Fruit fly (Drosophila melanogaster) whole organism, embryonic: Measurements from ENCODE around the gene grass.

Experiments used
- Atf-2 ChIP-seq: fragments of 200-800 bp; sonication (Bioruptor generic); optimal IDR thresholded peaks from 2 replicates; lab custom pipeline; 2016; ENCODE audit warnings: missing biosample characterization, missing genetic modification characterization
- Awh ChIP-seq: fragments of 200-800 bp; sonication (Bioruptor generic); IDR thresholded peaks from 2 replicates; pipeline ENCODE4, ENCODE4 v1.3.6; 2022; ENCODE audit warnings: missing biosample characterization, missing genetic modification characterization
- Bdp1 ChIP-seq: fragments of 200-800 bp; sonication (Bioruptor generic); optimal IDR thresholded peaks from 3 replicates; lab custom pipeline; 2016; ENCODE audit warnings: missing biosample characterization, missing genetic modification characterization
- CG10431 ChIP-seq: fragments of 200-800 bp; sonication (Bioruptor generic); optimal IDR thresholded peaks from 3 replicates; lab custom pipeline; 2018; ENCODE audit warnings: missing biosample characterization, mild to moderate bottlenecking, missing genetic modification characterization
- CG11696 ChIP-seq: fragments of 200-800 bp; sonication (Bioruptor generic); IDR thresholded peaks from 2 replicates; pipeline ENCODE4 v1.3.6; 2022; ENCODE audit warnings: missing biosample characterization, missing genetic modification characterization
- CG1233 ChIP-seq: fragments of 200-800 bp; sonication (Bioruptor generic); optimal IDR thresholded peaks from 4 replicates; lab custom pipeline; 2018; ENCODE audit warnings: missing biosample characterization, mild to moderate bottlenecking, missing genetic modification characterization
- CG12659 ChIP-seq: fragments of 200-800 bp; sonication (Bioruptor generic); optimal IDR thresholded peaks from 3 replicates; lab custom pipeline; 2017; ENCODE audit warnings: mild to moderate bottlenecking, missing biosample characterization, missing genetic modification reagents, missing genetic modification characterization
- CG13123 ChIP-seq: fragments of 200-800 bp; sonication (Bioruptor generic); optimal IDR thresholded peaks from 2 replicates; lab custom pipeline; 2016; ENCODE audit warnings: missing biosample characterization, missing genetic modification characterization
- CG13775 ChIP-seq: fragments of 200-800 bp; sonication (Bioruptor generic); optimal IDR thresholded peaks from 3 replicates; lab custom pipeline; 2017; ENCODE audit warnings: missing biosample characterization, mild to moderate bottlenecking, missing genetic modification characterization
- CG15011 ChIP-seq: fragments of 200-800 bp; sonication (Bioruptor generic); optimal IDR thresholded peaks from 3 replicates; lab custom pipeline; 2018; ENCODE audit warnings: missing biosample characterization, mild to moderate bottlenecking, missing genetic modification characterization
- CG17186 ChIP-seq: fragments of 200-800 bp; sonication (Bioruptor generic); optimal IDR thresholded peaks from 3 replicates; lab custom pipeline; 2017; ENCODE audit warnings: missing biosample characterization, missing genetic modification reagents, missing genetic modification characterization
- CG31224 ChIP-seq: fragments of 200-800 bp; sonication (Bioruptor generic); IDR thresholded peaks from 2 replicates; pipeline ENCODE4 v1.3.6; 2022; ENCODE audit warnings: missing biosample characterization, missing genetic modification characterization
- CG31388 ChIP-seq: fragments of 200-800 bp; sonication (Bioruptor generic); optimal IDR thresholded peaks from 2 replicates; lab custom pipeline; 2016; ENCODE audit warnings: missing biosample characterization, missing genetic modification characterization
- CG3407 ChIP-seq: fragments of 200-800 bp; sonication (Bioruptor generic); optimal IDR thresholded peaks from 2 replicates; lab custom pipeline; 2018; ENCODE audit warnings: missing biosample characterization, mild to moderate bottlenecking, missing genetic modification characterization
- CG34376 ChIP-seq: fragments of 200-800 bp; sonication (Bioruptor generic); optimal IDR thresholded peaks from 2 replicates; lab custom pipeline; 2018; ENCODE audit warnings: missing biosample characterization, mild to moderate bottlenecking, missing genetic modification characterization
- CG3995 ChIP-seq: fragments of 200-800 bp; sonication (Bioruptor generic); optimal IDR thresholded peaks from 3 replicates; lab custom pipeline; 2016; ENCODE audit warnings: missing biosample characterization, missing genetic modification characterization
- CG5180 ChIP-seq: fragments of 200-800 bp; sonication (Bioruptor generic); optimal IDR thresholded peaks from 3 replicates; lab custom pipeline; 2017; ENCODE audit warnings: missing biosample characterization, missing genetic modification characterization, mild to moderate bottlenecking, moderate library complexity, missing genetic modification reagents
- CG7357 ChIP-seq: fragments of 200-800 bp; sonication (Bioruptor generic); IDR thresholded peaks from 3 replicates; pipeline ENCODE4 v1.3.6; 2022; ENCODE audit warnings: missing biosample characterization, missing genetic modification characterization
- CG7745 ChIP-seq: fragments of 200-800 bp; sonication (Bioruptor generic); optimal IDR thresholded peaks from 2 replicates; lab custom pipeline; 2018; ENCODE audit warnings: missing biosample characterization, mild to moderate bottlenecking, missing genetic modification characterization, moderate library complexity
- CG7839 ChIP-seq: fragments of 200-800 bp; sonication (Bioruptor generic); optimal IDR thresholded peaks from 3 replicates; lab custom pipeline; 2018; ENCODE audit warnings: missing biosample characterization, mild to moderate bottlenecking, missing genetic modification characterization, moderate library complexity
- D19A ChIP-seq: fragments of 200-800 bp; optimal IDR thresholded peaks from 3 replicates; lab custom pipeline; 2019; ENCODE audit warnings: missing biosample characterization, mild to moderate bottlenecking, missing genetic modification characterization, moderate library complexity
- D19B ChIP-seq: fragments of 200-800 bp; sonication (Bioruptor generic); optimal IDR thresholded peaks from 2 replicates; lab custom pipeline; 2017; ENCODE audit warnings: missing biosample characterization, mild to moderate bottlenecking, missing genetic modification characterization
- HLH4C ChIP-seq: fragments of 200-800 bp; sonication (Bioruptor generic); IDR thresholded peaks from 3 replicates; pipeline ENCODE4 v1.3.6; 2022; ENCODE audit warnings: missing biosample characterization, missing genetic modification characterization; ENCODE audit not compliant: partially characterized antibody
- Hey ChIP-seq: fragments of 200-800 bp; sonication (Bioruptor generic); optimal IDR thresholded peaks from 3 replicates; lab custom pipeline; 2018; ENCODE audit warnings: missing biosample characterization, mild to moderate bottlenecking, missing genetic modification characterization
- MBD-R2 ChIP-seq: fragments of 200-800 bp; sonication (Bioruptor generic); IDR thresholded peaks from 2 replicates; pipeline ENCODE4 v1.3.6; 2022; ENCODE audit warnings: missing biosample characterization, missing genetic modification characterization
- Myb ChIP-seq: fragments of 200-800 bp; sonication (Bioruptor generic); optimal IDR thresholded peaks from 2 replicates; lab custom pipeline; 2016; ENCODE audit warnings: missing biosample characterization, missing genetic modification characterization
- NC2β ChIP-seq: fragments of 200-800 bp; sonication (Bioruptor generic); optimal IDR thresholded peaks from 2 replicates; lab custom pipeline; 2016; ENCODE audit warnings: missing biosample characterization, missing genetic modification characterization
- NfI ChIP-seq: fragments of 200-800 bp; sonication (Bioruptor generic); optimal IDR thresholded peaks from 3 replicates; lab custom pipeline; 2018; ENCODE audit warnings: missing biosample characterization, mild to moderate bottlenecking, missing genetic modification characterization, moderate library complexity
- Pdp1 ChIP-seq, 2 experiments: fragments of 200-800 bp; sonication (Bioruptor generic); optimal IDR thresholded peaks; 3 replicates each; lab custom pipeline; 2016; ENCODE audit warnings: missing biosample characterization in 2 of 2, missing genetic modification characterization in 2 of 2, mild to moderate bottlenecking in 1 of 2, moderate library complexity in 1 of 2
- Ssrp ChIP-seq: fragments of 200-800 bp; sonication (Bioruptor generic); optimal IDR thresholded peaks from 2 replicates; lab custom pipeline; 2018; ENCODE audit warnings: missing biosample characterization, mild to moderate bottlenecking, missing genetic modification characterization, moderate library complexity
- Tbp ChIP-seq: fragments of >200 bp; optimal IDR thresholded peaks from 2 replicates; lab custom pipeline; 2018; ENCODE audit warnings: missing biosample characterization, missing genetic modification characterization
- Usf ChIP-seq: fragments of 200-800 bp; sonication (Bioruptor generic); optimal IDR thresholded peaks from 2 replicates; lab custom pipeline; 2017; ENCODE audit warnings: missing genotype, missing biosample characterization, missing genetic modification characterization
- cg ChIP-seq: fragments of 200-800 bp; sonication (Bioruptor generic); optimal IDR thresholded peaks from 3 replicates; lab custom pipeline; 2019; ENCODE audit warnings: missing biosample characterization, mild to moderate bottlenecking, missing genetic modification characterization, moderate library complexity
- ewg ChIP-seq: fragments of 200-800 bp; sonication (Bioruptor generic); optimal IDR thresholded peaks from 3 replicates; lab custom pipeline; 2017; ENCODE audit warnings: mild to moderate bottlenecking, missing biosample characterization, missing genetic modification reagents, missing genetic modification characterization
- fd64A ChIP-seq: fragments of 200-800 bp; sonication (Bioruptor generic); optimal IDR thresholded peaks from 3 replicates; lab custom pipeline; 2018; ENCODE audit warnings: missing biosample characterization, mild to moderate bottlenecking, missing genetic modification characterization
- gem ChIP-seq: fragments of 200-800 bp; sonication (Bioruptor generic); optimal IDR thresholded peaks from 2 replicates; lab custom pipeline; 2019; ENCODE audit warnings: missing biosample characterization, mild to moderate bottlenecking, missing genetic modification characterization, moderate library complexity
- gt ChIP-seq: fragments of 200-800 bp; sonication (Bioruptor generic); IDR thresholded peaks from 2 replicates; pipeline ENCODE4 v1.3.6; 2022; ENCODE audit warnings: missing biosample characterization, missing genetic modification characterization
- h ChIP-seq: fragments of >200 bp; optimal IDR thresholded peaks from 2 replicates; lab custom pipeline; 2017
- mld ChIP-seq: fragments of 200-800 bp; sonication (Bioruptor generic); IDR thresholded peaks from 3 replicates; pipeline ENCODE4 v1.3.6; 2022; ENCODE audit warnings: missing biosample characterization, missing genetic modification characterization; ENCODE audit not compliant: partially characterized antibody
- nerfin-1 ChIP-seq: fragments of 200-800 bp; sonication (Bioruptor generic); optimal IDR thresholded peaks from 3 replicates; lab custom pipeline; 2019; ENCODE audit warnings: missing biosample characterization, mild to moderate bottlenecking, missing genetic modification characterization, moderate library complexity
- nerfin-2 ChIP-seq: fragments of 200-800 bp; sonication (Bioruptor generic); IDR thresholded peaks from 2 replicates; pipeline ENCODE4 v1.3.6; 2022; ENCODE audit warnings: missing biosample characterization, missing genetic modification characterization; ENCODE audit not compliant: partially characterized antibody
- oc ChIP-seq: fragments of 200-800 bp; sonication (Bioruptor generic); optimal IDR thresholded peaks from 2 replicates; lab custom pipeline; 2018; ENCODE audit warnings: missing biosample characterization, mild to moderate bottlenecking, missing genetic modification characterization, moderate library complexity
- rib ChIP-seq: fragments of 200-800 bp; sonication (Bioruptor generic); IDR thresholded peaks from 2 replicates; pipeline ENCODE4 v1.3.6; 2022; ENCODE audit warnings: missing biosample characterization, missing genetic modification characterization
- scrt ChIP-seq: fragments of 200-800 bp; sonication (Bioruptor generic); optimal IDR thresholded peaks from 2 replicates; lab custom pipeline; 2018; ENCODE audit warnings: missing biosample characterization, mild to moderate bottlenecking, missing genetic modification characterization, moderate library complexity
- sr ChIP-seq: fragments of 200-800 bp; sonication (Bioruptor generic); IDR thresholded peaks from 3 replicates; pipeline ENCODE4 v1.3.6; 2022; ENCODE audit warnings: missing biosample characterization, missing genetic modification characterization
- tin ChIP-seq: fragments of 200-800 bp; sonication (Bioruptor generic); optimal IDR thresholded peaks from 3 replicates; lab custom pipeline; 2016; ENCODE audit warnings: missing biosample characterization, missing genetic modification characterization
- tna ChIP-seq: fragments of 200-800 bp; sonication (Bioruptor generic); IDR thresholded peaks from 2 replicates; pipeline ENCODE4 v1.3.6; 2022; ENCODE audit warnings: missing biosample characterization, missing genetic modification characterization; ENCODE audit not compliant: partially characterized antibody
- wor ChIP-seq: fragments of 200-800 bp; sonication (Bioruptor generic); IDR thresholded peaks from 2 replicates; pipeline ENCODE4 v1.3.6; 2022; ENCODE audit warnings: missing biosample characterization, missing genetic modification characterization

grass gene

dm6 chr3R:27135692-27136641 is 21.8 kb upstream of the grass start (continued):
- peak; percentile 69 for TF ChIP-seq CG5180
- TF ChIP-seq CG12659 (GFP tag; lab: Kevin White, UChicago) = peak; percentile 46
- peak; percentile 86 for TF ChIP-seq NC2β (GFP tag; lab: Kevin White, UChicago)
- TF ChIP-seq CG10431 (GFP tag; lab: Kevin White, UChicago) = peak; percentile 41
- peak; percentile 24 for TF ChIP-seq scrt
- no peak for TF ChIP-seq CG34376 (GFP tag; lab: Kevin White, UChicago)
- no peak for TF ChIP-seq wor
- TF ChIP-seq CG17186 = peak; percentile 66
- peak; percentile 13 for TF ChIP-seq tin
- peak; percentile 29 for TF ChIP-seq CG13775
- TF ChIP-seq gem (tag; lab: Kevin White, UChicago) = peak; percentile 74
- TF ChIP-seq nerfin-1 (tag; lab: Kevin White, UChicago) = peak; percentile 56
- TF ChIP-seq Myb (GFP tag; lab: Kevin White, UChicago) = peak; percentile 15
- TF ChIP-seq tna = no peak
- peak; percentile 88 for TF ChIP-seq CG1233 (GFP tag; lab: Kevin White, UChicago)
- peak; percentile 35 for TF ChIP-seq ewg
- peak; percentile 58 for TF ChIP-seq Atf-2 (GFP tag; lab: Kevin White, UChicago)
- peak; percentile 75 for TF ChIP-seq oc (tag; lab: Kevin White, UChicago)
- TF ChIP-seq Hey (tag; lab: Kevin White, UChicago) = no peak
- TF ChIP-seq rib (GFP tag; lab: Robert Waterston, UW) = no peak
- peak; percentile 66 for TF ChIP-seq CG13123 (GFP tag; lab: Kevin White, UChicago)
- peak; percentile 52 for TF ChIP-seq Bdp1 (GFP tag; lab: Kevin White, UChicago)
- no peak for TF ChIP-seq Tbp (GFP tag; lab: Kevin White, UChicago)
- no peak for TF ChIP-seq h (lab: Kevin White, UChicago)
- TF ChIP-seq gt (GFP tag; lab: Robert Waterston, UW) = no peak
- TF ChIP-seq CG11696 (GFP tag; lab: Robert Waterston, UW) = no peak
- peak; percentile 71 for TF ChIP-seq CG15011 (GFP tag; lab: Kevin White, UChicago)
- no peak for TF ChIP-seq nerfin-2
- peak; percentile 77 for TF ChIP-seq fd64A
- TF ChIP-seq Usf = peak; percentile 25
- TF ChIP-seq CG3995 (GFP tag; lab: Kevin White, UChicago) = no peak
- TF ChIP-seq NfI (GFP tag; lab: Kevin White, UChicago) = peak; percentile 28
- TF ChIP-seq CG31224 (GFP tag; lab: Robert Waterston, UW) = no peak
- TF ChIP-seq Ssrp (tag; lab: Kevin White, UChicago) = no peak
- TF ChIP-seq D19B (GFP tag; lab: Kevin White, UChicago) = no peak
- peak; percentile 85 for TF ChIP-seq CG7745 (tag; lab: Kevin White, UChicago)
- TF ChIP-seq HLH4C (GFP tag; lab: Robert Waterston, UW) = no peak
- TF ChIP-seq sr = 0 out of 3 replicates have a peak, but pooled peaks have one; percentile 34
- peak; percentile 41 to 85 for TF ChIP-seq Pdp1 (GFP tag; optimal IDR thresholded peaks at IDR 0.05; lab: Kevin White, UChicago)
- peak; percentile 64 for TF ChIP-seq Awh (GFP tag; lab: Robert Waterston, UW)
- peak; percentile 56 for TF ChIP-seq CG7839 (tag; lab: Kevin White, UChicago)
- no peak for TF ChIP-seq CG7357 (GFP tag; lab: Robert Waterston, UW)
- TF ChIP-seq D19A (tag; lab: Kevin White, UChicago) = peak; percentile 69
- TF ChIP-seq cg (GFP tag; lab: Kevin White, UChicago) = no peak
- TF ChIP-seq CG31388 (GFP tag; lab: Kevin White, UChicago) = no peak
- TF ChIP-seq CG3407 = peak; percentile 83
- TF ChIP-seq MBD-R2 = no peak
- no peak for TF ChIP-seq mld (GFP tag; lab: Robert Waterston, UW)
